Worm (Caenorhabditis elegans) whole organism, early embryonic: ENCODE results near the gene E02C12.8.
"Not testable (repeated sequence)": the region's sequence is repeated elsewhere in the genome, so short reads cannot be mapped to it uniquely, and the experiment has no call there.

Experiments
- B0310.2 ChIP-seq: sonication (generic microtip); optimal IDR thresholded peaks from 2 replicates; lab custom pipeline; 2016; ENCODE audit warnings: mild to moderate bottlenecking, missing genetic modification characterization, missing compliant biosample characterization
- F13C5.2 ChIP-seq: sonication (generic microtip); optimal IDR thresholded peaks from 2 replicates; lab custom pipeline; 2017; ENCODE audit warnings: mild to moderate bottlenecking, missing genetic modification characterization, inconsistent platforms, missing compliant biosample characterization
- aly-1 ChIP-seq: sonication (generic microtip); optimal IDR thresholded peaks from 2 replicates; lab custom pipeline; 2016; ENCODE audit warnings: missing genetic modification characterization, missing compliant biosample characterization
- ama-1 ChIP-seq: fragments of 150-350 bp; optimal IDR thresholded peaks from 2 replicates; lab custom pipeline; 2014
- ceh-13 ChIP-seq: fragments of 200-800 bp; sonication (Bioruptor generic); optimal IDR thresholded peaks from 2 replicates; lab custom pipeline; 2018; ENCODE audit warnings: mild to moderate bottlenecking, missing genetic modification characterization, missing compliant biosample characterization
- ceh-36 ChIP-seq: sonication (generic microtip); optimal IDR thresholded peaks from 2 replicates; lab custom pipeline; 2016; ENCODE audit warnings: missing genetic modification characterization, inconsistent platforms, missing compliant biosample characterization
- ets-7 ChIP-seq: sonication (generic microtip); optimal IDR thresholded peaks from 2 replicates; lab custom pipeline; 2016; ENCODE audit warnings: missing genotype, missing genetic modification characterization, missing compliant biosample characterization
- flt-1 ChIP-seq: fragments of 200-800 bp; sonication (Bioruptor generic); IDR thresholded peaks from 2 replicates; pipeline ENCODE4 v1.3.6; 2022; ENCODE audit warnings: missing genetic modification characterization, missing compliant biosample characterization
- hmbx-1 ChIP-seq: sonication (generic microtip); optimal IDR thresholded peaks from 2 replicates; lab custom pipeline; 2016; ENCODE audit warnings: mild to moderate bottlenecking, missing genetic modification characterization, missing compliant biosample characterization
- hmg-4 ChIP-seq: fragments of 200-800 bp; sonication (Bioruptor generic); optimal IDR thresholded peaks from 2 replicates; lab custom pipeline; 2018; ENCODE audit warnings: mild to moderate bottlenecking, missing genetic modification characterization, missing compliant biosample characterization
- hnd-1 ChIP-seq: sonication (generic microtip); optimal IDR thresholded peaks from 2 replicates; lab custom pipeline; 2016; ENCODE audit warnings: missing genetic modification characterization, missing compliant biosample characterization
- pes-1 ChIP-seq: fragments of 200-800 bp; sonication (Bioruptor generic); IDR thresholded peaks from 2 replicates; pipeline ENCODE4 v1.3.6; 2022; ENCODE audit warnings: missing genetic modification reagents, missing genetic modification characterization, missing compliant biosample characterization
- scrt-1 ChIP-seq: fragments of 200-800 bp; sonication (Bioruptor generic); IDR thresholded peaks from 2 replicates; pipeline ENCODE4 v1.3.6; 2022; ENCODE audit warnings: missing genetic modification characterization, missing compliant biosample characterization
- sea-1 ChIP-seq: fragments of 200-800 bp; sonication (Bioruptor generic); conservative IDR thresholded peaks from 2 replicates; pipeline ENCODE4 v1.3.6; 2022; ENCODE audit warnings: missing genetic modification characterization, missing compliant biosample characterization
- tbx-11 ChIP-seq: fragments of 200-800 bp; sonication (Bioruptor generic); IDR thresholded peaks from 2 replicates; pipeline ENCODE4 v1.3.6; 2022; ENCODE audit warnings: missing genetic modification characterization, missing compliant biosample characterization
- tbx-37 ChIP-seq: fragments of 200-800 bp; sonication (Bioruptor generic); conservative IDR thresholded peaks from 2 replicates; pipeline ENCODE4 v1.3.6; 2022; ENCODE audit warnings: missing genetic modification reagents, missing genetic modification characterization, missing compliant biosample characterization
- tra-4 ChIP-seq: sonication (generic microtip); optimal IDR thresholded peaks from 2 replicates; lab custom pipeline; 2017; ENCODE audit warnings: missing genetic modification characterization, missing compliant biosample characterization

Gene E02C12.8

ce11 chrV:9381846-9382363, 8.5 kb upstream of the E02C12.8 start, which contains the start of gene E02C12.12:
E02C12.12 (minus strand) TSS chrV:9382313.
- no peak for TF ChIP-seq sea-1 (GFP tag; lab: Robert Waterston, UW)
- TF ChIP-seq ama-1 (lab: Kevin White, UChicago): no peak
- no peak for TF ChIP-seq hnd-1 (tag; lab: Kevin White, UChicago)
- TF ChIP-seq ceh-13 (GFP tag; lab: Kevin White, UChicago): no peak
- TF ChIP-seq scrt-1 (GFP tag; lab: Robert Waterston, UW): no peak
- TF ChIP-seq ets-7 (tag; lab: Kevin White, UChicago): no peak

- TF ChIP-seq aly-1 (tag; lab: Kevin White, UChicago); tbx-11 (GFP tag; lab: Robert Waterston, UW); scrt-1 (GFP tag; lab: Robert Waterston, UW): not testable (repeated sequence)
Measured at ce11 chrV:9379808-9380207, 6.4 kb upstream of the E02C12.8 start, which contains the start of gene E02C12.11. E02C12.11 (minus strand) TSS chrV:9379908.

- no peak for TF ChIP-seq flt-1 (GFP tag; lab: Robert Waterston, UW)
- no peak for TF ChIP-seq hmbx-1 (tag; lab: Kevin White, UChicago)
- TF ChIP-seq ama-1 (lab: Kevin White, UChicago): no peak
- no peak for TF ChIP-seq hmg-4
- no peak for TF ChIP-seq aly-1 (tag; lab: Kevin White, UChicago)
- no peak for TF ChIP-seq F13C5.2 (tag; lab: Kevin White, UChicago)
- TF ChIP-seq scrt-1 (GFP tag; lab: Robert Waterston, UW): no peak
- no peak for TF ChIP-seq tbx-37 (GFP tag; lab: Robert Waterston, UW)
- no peak for TF ChIP-seq hnd-1 (tag; lab: Kevin White, UChicago)
- TF ChIP-seq ets-7 (tag; lab: Kevin White, UChicago): no peak
- no peak for TF ChIP-seq B0310.2 (tag; lab: Kevin White, UChicago)
- TF ChIP-seq tra-4 (tag; lab: Kevin White, UChicago): no peak
- no peak for TF ChIP-seq pes-1 (GFP tag; lab: Robert Waterston, UW)
- TF ChIP-seq ceh-13 (GFP tag; lab: Kevin White, UChicago): no peak
- no peak for TF ChIP-seq sea-1 (GFP tag; lab: Robert Waterston, UW)
- TF ChIP-seq tbx-11 (GFP tag; lab: Robert Waterston, UW): no peak
- TF ChIP-seq ceh-36 (tag; lab: Kevin White, UChicago): no peak
Measured at ce11 chrV:9378335-9378734, 4.9 kb upstream of the E02C12.8 start, which contains the start of gene E02C12.10. E02C12.10 (minus strand) TSS chrV:9378409.

- TF ChIP-seq sea-1 (GFP tag; lab: Robert Waterston, UW): no peak
- TF ChIP-seq tbx-11 (GFP tag; lab: Robert Waterston, UW): no peak
- TF ChIP-seq B0310.2 (tag; lab: Kevin White, UChicago): no peak
- TF ChIP-seq ets-7 (tag; lab: Kevin White, UChicago): no peak
- no peak for TF ChIP-seq ama-1 (lab: Kevin White, UChicago)
- no peak for TF ChIP-seq flt-1 (GFP tag; lab: Robert Waterston, UW)
- TF ChIP-seq ceh-36 (tag; lab: Kevin White, UChicago): no peak
- no peak for TF ChIP-seq hnd-1 (tag; lab: Kevin White, UChicago)
- TF ChIP-seq F13C5.2 (tag; lab: Kevin White, UChicago): no peak
- no peak for TF ChIP-seq hmbx-1 (tag; lab: Kevin White, UChicago)
- TF ChIP-seq aly-1 (tag; lab: Kevin White, UChicago): no peak
- TF ChIP-seq tra-4 (tag; lab: Kevin White, UChicago): no peak
Measured at ce11 chrV:9376417-9376816, 3.0 kb upstream of the E02C12.8 start, which contains the start of gene E02C12.19. E02C12.19 (minus strand) TSS chrV:9376517.

- no peak for TF ChIP-seq hnd-1 (tag; lab: Kevin White, UChicago)
- TF ChIP-seq flt-1 (GFP tag; lab: Robert Waterston, UW): no peak
- no peak for TF ChIP-seq ets-7 (tag; lab: Kevin White, UChicago)
- TF ChIP-seq hmbx-1 (tag; lab: Kevin White, UChicago): no peak
- TF ChIP-seq pes-1 (GFP tag; lab: Robert Waterston, UW): no peak
- no peak for TF ChIP-seq ama-1 (lab: Kevin White, UChicago)
- no peak for TF ChIP-seq tbx-11 (GFP tag; lab: Robert Waterston, UW)
- no peak for TF ChIP-seq B0310.2 (tag; lab: Kevin White, UChicago)
- TF ChIP-seq sea-1 (GFP tag; lab: Robert Waterston, UW): no peak
Measured at ce11 chrV:9375378-9375777, 2.0 kb upstream of the E02C12.8 start, which contains the start of gene E02C12.9. E02C12.9 (minus strand) TSS chrV:9375478.

- no peak for TF ChIP-seq pes-1 (GFP tag; lab: Robert Waterston, UW)
- TF ChIP-seq flt-1 (GFP tag; lab: Robert Waterston, UW): no peak
- TF ChIP-seq hmbx-1 (tag; lab: Kevin White, UChicago): no peak
- no peak for TF ChIP-seq tbx-37 (GFP tag; lab: Robert Waterston, UW)
- no peak for TF ChIP-seq F13C5.2 (tag; lab: Kevin White, UChicago)
- no peak for TF ChIP-seq scrt-1 (GFP tag; lab: Robert Waterston, UW)
- no peak for TF ChIP-seq hnd-1 (tag; lab: Kevin White, UChicago)
- TF ChIP-seq ceh-13 (GFP tag; lab: Kevin White, UChicago): no peak
- no peak for TF ChIP-seq tra-4 (tag; lab: Kevin White, UChicago)
- no peak for TF ChIP-seq tbx-11 (GFP tag; lab: Robert Waterston, UW)
- no peak for TF ChIP-seq ets-7 (tag; lab: Kevin White, UChicago)
- no peak for TF ChIP-seq aly-1 (tag; lab: Kevin White, UChicago)
- no peak for TF ChIP-seq ceh-36 (tag; lab: Kevin White, UChicago)
- no peak for TF ChIP-seq B0310.2 (tag; lab: Kevin White, UChicago)
- TF ChIP-seq hmg-4: no peak
- TF ChIP-seq ama-1 (lab: Kevin White, UChicago): no peak
Measured at ce11 chrV:9370986-9371385, 2.4 kb downstream of the E02C12.8 start, which contains the start of gene E02C12.6. E02C12.6 (minus strand) TSS chrV:9371086.

ce11 chrV:9359674-9360073, 13.7 kb downstream of the E02C12.8 start, which contains the start of gene gpa-3:
gpa-3 (minus strand) TSS chrV:9359774.
- TF ChIP-seq flt-1 (GFP tag; lab: Robert Waterston, UW): no peak
- no peak for TF ChIP-seq hnd-1 (tag; lab: Kevin White, UChicago)
- TF ChIP-seq ets-7 (tag; lab: Kevin White, UChicago): no peak
- TF ChIP-seq tra-4 (tag; lab: Kevin White, UChicago): no peak
- no peak for TF ChIP-seq F13C5.2 (tag; lab: Kevin White, UChicago)
- no peak for TF ChIP-seq ama-1 (lab: Kevin White, UChicago)
- no peak for TF ChIP-seq aly-1 (tag; lab: Kevin White, UChicago)
- no peak for TF ChIP-seq sea-1 (GFP tag; lab: Robert Waterston, UW)
- no peak for TF ChIP-seq hmbx-1 (tag; lab: Kevin White, UChicago)
